Worm (Caenorhabditis elegans): ENCODE measurements around the gene str-87.

str-87 gene

DNA sequence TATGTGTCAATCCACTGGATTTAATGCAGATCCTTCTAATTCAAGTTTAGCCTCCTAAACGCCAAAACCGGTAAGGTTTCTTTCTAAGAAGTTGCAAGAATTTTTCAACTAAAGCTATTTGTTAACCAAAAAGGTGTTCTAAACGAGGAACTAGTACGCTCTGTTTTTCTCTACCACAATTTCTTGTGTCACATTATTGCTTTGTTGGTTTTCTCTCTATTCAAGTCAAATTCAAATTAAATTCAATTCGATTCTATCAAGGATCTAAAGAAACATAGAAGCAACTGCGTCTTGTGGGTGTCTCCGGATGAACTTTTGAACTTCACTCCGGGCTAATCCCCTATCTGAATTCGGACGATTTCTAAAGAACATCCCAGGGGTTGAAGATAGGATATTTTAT lies 28.5 kb upstream of the str-87 start, which contains the start of gene oac-40:
Gene oac-40, plus strand, starts transcription at position 301 of the 400 bp plus-strand sequence.
- TF ChIP-seq snpc-4 (tag; optimal IDR thresholded peaks at IDR 0.05) (no peak), ces-1 (GFP tag; optimal IDR thresholded peaks at IDR 0.05) (no peak), blmp-1 (tag; optimal IDR thresholded peaks at IDR 0.05) (no peak), bed-3 (GFP tag; optimal IDR thresholded peaks at IDR 0.05) (no peak), elt-1 (tag; optimal IDR thresholded peaks at IDR 0.05; ENCODE audit: borderline replicate concordance, insufficient read depth) (no peak), nhr-237 (tag; optimal IDR thresholded peaks at IDR 0.05) (no peak), hlh-1 (tag; optimal IDR thresholded peaks at IDR 0.05) (no peak), unc-39 (tag; optimal IDR thresholded peaks at IDR 0.05) (no peak), ceh-43 (GFP tag; optimal IDR thresholded peaks at IDR 0.05) (no peak), mep-1 (tag; optimal IDR thresholded peaks at IDR 0.05) (no peak), nhr-28 (tag; optimal IDR thresholded peaks at IDR 0.05) (no peak), drap-1 (GFP tag; optimal IDR thresholded peaks at IDR 0.05) (no peak), sem-2 (GFP tag; optimal IDR thresholded peaks at IDR 0.05) (no peak), M03D4.4 (tag; optimal IDR thresholded peaks at IDR 0.05) (no peak), cnd-1 (tag; optimal IDR thresholded peaks at IDR 0.05) (no peak)

DNA sequence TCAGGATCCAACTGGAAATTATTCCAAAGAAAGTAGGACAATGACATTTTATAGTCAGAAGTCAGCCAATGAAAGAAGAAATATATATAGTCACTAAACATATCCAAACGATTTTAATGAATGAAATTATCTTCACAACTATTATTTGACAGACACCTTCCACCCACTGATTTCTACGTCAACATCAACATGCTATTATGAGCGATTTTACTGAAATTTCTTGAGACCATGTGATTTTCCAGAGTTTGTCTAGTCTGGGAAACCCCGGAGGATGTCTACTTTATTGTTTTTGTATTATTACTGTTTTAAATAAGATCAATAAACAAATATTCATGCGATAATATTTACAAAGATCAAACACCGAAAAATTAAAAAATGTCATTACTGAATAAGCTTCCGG lies 27.5 kb upstream of the str-87 start, which contains the start of gene srt-18:
Gene srt-18, minus strand, starts transcription at position 101 of the 400 bp plus-strand sequence.
- no peak for TF ChIP-seq lsy-2 (tag; optimal IDR thresholded peaks at IDR 0.05)
- TF ChIP-seq zip-8 (tag; optimal IDR thresholded peaks at IDR 0.05): no peak
- no peak for TF ChIP-seq nhr-76 (tag; optimal IDR thresholded peaks at IDR 0.05)
- no peak for TF ChIP-seq flh-1 (GFP tag; optimal IDR thresholded peaks at IDR 0.05)
- no peak for TF ChIP-seq nhr-12 (tag; optimal IDR thresholded peaks at IDR 0.05)
- no peak for TF ChIP-seq elt-3 (tag; optimal IDR thresholded peaks at IDR 0.05)
- TF ChIP-seq ceh-43 (GFP tag; optimal IDR thresholded peaks at IDR 0.05): no peak
- TF ChIP-seq snpc-4 (tag; optimal IDR thresholded peaks at IDR 0.05): no peak
- no peak for TF ChIP-seq mep-1 (tag; optimal IDR thresholded peaks at IDR 0.05)
- no peak for TF ChIP-seq nhr-28 (tag; optimal IDR thresholded peaks at IDR 0.05)
- no peak for TF ChIP-seq nhr-2 (tag; optimal IDR thresholded peaks at IDR 0.05)
- TF ChIP-seq lin-32 (GFP tag; optimal IDR thresholded peaks at IDR 0.05): no peak
- no peak for TF ChIP-seq mls-2 (tag; optimal IDR thresholded peaks at IDR 0.05)
- no peak for TF ChIP-seq unc-39 (tag; optimal IDR thresholded peaks at IDR 0.05)
- no peak for TF ChIP-seq ceh-83 (GFP tag; optimal IDR thresholded peaks at IDR 0.05)
- no peak for TF ChIP-seq tbx-8 (GFP tag; optimal IDR thresholded peaks at IDR 0.05)
- no peak for TF ChIP-seq blmp-1 (tag; optimal IDR thresholded peaks at IDR 0.05)

DNA sequence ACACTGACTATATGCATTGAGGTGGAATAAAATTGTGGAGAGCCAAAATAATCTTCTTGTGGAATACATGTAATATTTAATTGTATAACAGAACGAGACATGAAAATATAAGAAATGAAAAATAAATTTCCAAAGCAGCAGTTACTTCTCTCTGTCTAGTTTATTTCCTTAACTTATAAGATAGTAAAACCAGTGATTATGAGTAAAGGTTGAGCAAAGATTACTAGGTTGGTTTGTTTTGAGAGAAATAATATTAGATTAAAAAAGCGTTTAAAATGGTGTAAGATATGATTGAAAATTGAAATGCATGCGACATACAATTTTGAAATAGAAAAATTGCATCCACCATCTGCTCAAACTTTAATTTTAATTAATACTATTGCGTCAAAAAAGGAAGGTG lies 25.8 kb upstream of the str-87 start, which contains the start of gene srh-201:
Gene srh-201, minus strand, starts transcription at position 101 of the 400 bp plus-strand sequence.
- TF ChIP-seq mab-5 (tag; optimal IDR thresholded peaks at IDR 0.05) (no peak), pha-4 (tag; optimal IDR thresholded peaks at IDR 0.05) (no peak), nhr-237 (tag; optimal IDR thresholded peaks at IDR 0.05) (no peak), blmp-1 (tag; optimal IDR thresholded peaks at IDR 0.05) (no peak), lin-13 (tag; optimal IDR thresholded peaks at IDR 0.05) (no peak), nhr-76 (tag; optimal IDR thresholded peaks at IDR 0.05) (no peak), ceh-39 (tag; optimal IDR thresholded peaks at IDR 0.05) (no peak), lin-32 (GFP tag; optimal IDR thresholded peaks at IDR 0.05) (no peak), ces-1 (GFP tag; optimal IDR thresholded peaks at IDR 0.05) (no peak)

DNA sequence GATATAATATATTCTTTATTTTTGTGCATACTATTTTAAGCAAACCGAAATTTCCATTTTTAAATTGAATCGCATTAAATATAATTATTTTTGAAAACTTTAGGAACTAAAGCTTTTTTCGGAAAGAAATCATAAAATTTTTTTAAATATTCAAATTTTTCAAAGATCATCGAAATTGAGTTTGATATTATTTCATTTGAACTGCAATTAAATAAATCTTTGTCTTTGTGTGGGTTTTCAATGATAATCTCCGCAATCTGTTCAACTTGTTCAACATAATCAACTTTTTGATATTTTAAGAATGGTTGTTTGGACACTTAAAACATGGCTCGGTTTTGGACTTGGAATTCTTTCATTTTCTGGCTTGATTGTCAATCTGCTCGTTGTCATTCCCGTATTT lies 21.2 kb upstream of the str-87 start, which contains the start of gene srx-2:
Gene srx-2, plus strand, starts transcription at position 301 of the 400 bp plus-strand sequence.
- TF ChIP-seq nhr-237 (tag; optimal IDR thresholded peaks at IDR 0.05) (no peak), ceh-83 (GFP tag; optimal IDR thresholded peaks at IDR 0.05) (no peak), tbx-8 (GFP tag; optimal IDR thresholded peaks at IDR 0.05) (no peak), snpc-4 (tag; optimal IDR thresholded peaks at IDR 0.05) (no peak), ceh-39 (tag; optimal IDR thresholded peaks at IDR 0.05) (no peak), lin-32 (GFP tag; optimal IDR thresholded peaks at IDR 0.05) (no peak), zip-8 (tag; optimal IDR thresholded peaks at IDR 0.05) (no peak), sptf-1 (tag; optimal IDR thresholded peaks at IDR 0.05) (no peak), lin-13 (tag; optimal IDR thresholded peaks at IDR 0.05) (no peak), pha-4 (tag; optimal IDR thresholded peaks at IDR 0.05) (no peak), flh-1 (GFP tag; optimal IDR thresholded peaks at IDR 0.05) (no peak), ces-1 (GFP tag; optimal IDR thresholded peaks at IDR 0.05) (no peak), nhr-2 (tag; optimal IDR thresholded peaks at IDR 0.05) (no peak), ham-2 (GFP tag; optimal IDR thresholded peaks at IDR 0.05) (no peak), blmp-1 (tag; optimal IDR thresholded peaks at IDR 0.05) (no peak), M03D4.4 (tag; optimal IDR thresholded peaks at IDR 0.05) (no peak), hlh-1 (tag; optimal IDR thresholded peaks at IDR 0.05) (no peak)
